Fruit fly (Drosophila melanogaster) whole organism, pupa: ENCODE results near the gene CG34251.

Experiments
- CG13204 ChIP-seq: fragments of 200-800 bp; sonication (Bioruptor generic); optimal IDR thresholded peaks from 2 replicates; lab custom pipeline; 2018; ENCODE audit warnings: missing biosample characterization, mild to moderate bottlenecking, missing genetic modification characterization, moderate library complexity
- CG15710 ChIP-seq: fragments of 200-800 bp; sonication (Bioruptor generic); optimal IDR thresholded peaks from 2 replicates; lab custom pipeline; 2018; ENCODE audit warnings: missing biosample characterization, mild to moderate bottlenecking, missing genetic modification characterization, moderate library complexity
- CG8159 ChIP-seq: fragments of 200-800 bp; sonication (Bioruptor generic); optimal IDR thresholded peaks from 3 replicates; lab custom pipeline; 2018; ENCODE audit warnings: missing biosample characterization, mild to moderate bottlenecking, missing genetic modification characterization, moderate library complexity
- CG9948 ChIP-seq: fragments of 200-800 bp; sonication (Bioruptor generic); optimal IDR thresholded peaks from 2 replicates; lab custom pipeline; 2018; ENCODE audit warnings: missing biosample characterization, mild to moderate bottlenecking, missing genetic modification characterization, moderate library complexity
- D1 ChIP-seq: fragments of 200-800 bp; sonication (Bioruptor generic); optimal IDR thresholded peaks from 2 replicates; lab custom pipeline; 2018; ENCODE audit warnings: missing biosample characterization, mild to moderate bottlenecking, missing genetic modification characterization, moderate library complexity
- Ets98B ChIP-seq: fragments of 200-800 bp; sonication (Bioruptor generic); IDR thresholded peaks from 2 replicates; pipeline ENCODE4 v1.3.6; 2022; ENCODE audit warnings: missing biosample characterization, missing genetic modification characterization
- Pif1A ChIP-seq: fragments of 200-800 bp; sonication (Bioruptor generic); optimal IDR thresholded peaks from 3 replicates; lab custom pipeline; 2016; ENCODE audit warnings: missing biosample characterization, missing genetic modification characterization
- Pif1B ChIP-seq: fragments of 200-800 bp; sonication (Bioruptor generic); optimal IDR thresholded peaks from 3 replicates; lab custom pipeline; 2016; ENCODE audit warnings: missing biosample characterization, missing genetic modification characterization
- Snoo ChIP-seq: fragments of 200-800 bp; sonication (Bioruptor generic); optimal IDR thresholded peaks from 3 replicates; lab custom pipeline; 2017; ENCODE audit warnings: missing biosample characterization, mild to moderate bottlenecking, missing genetic modification characterization, inconsistent platforms

dm6 chr3L:17644906-17645244 is 26.5 kb upstream of the CG34251 start, which contains the start of gene Pep:
- TF ChIP-seq D1 (peak; percentile 51), CG9948 (tag; lab: Kevin White, UChicago) (peak; percentile 5), Pif1A (GFP tag; lab: Kevin White, UChicago) (no peak), Snoo (tag; lab: Kevin White, UChicago) (no peak), Pif1B (GFP tag; lab: Kevin White, UChicago) (no peak), CG15710 (tag; lab: Kevin White, UChicago) (peak; percentile 3), CG8159 (tag; lab: Kevin White, UChicago) (no peak), CG13204 (GFP tag; lab: Kevin White, UChicago) (no peak), Ets98B (peak; percentile 9; the same call in 1 of the 2 replicates)
